Worm (Caenorhabditis elegans) whole organism, L2 larva: ENCODE results near the gene cal-7.
A peak's percentile ranks its signal among the peaks of the same experiment; 100 is the strongest.

Experiments used
- R02D3.7 ChIP-seq: fragments of 150-350 bp; optimal IDR thresholded peaks from 2 replicates; lab custom pipeline; 2014; ENCODE audit warnings: missing biosample characterization, missing genetic modification characterization
- Y55F3AM.14 ChIP-seq: fragments of 200-800 bp; sonication (Bioruptor generic); optimal IDR thresholded peaks from 2 replicates; lab custom pipeline; 2018; ENCODE audit warnings: mild to moderate bottlenecking, missing genetic modification characterization, missing compliant biosample characterization
- ZK546.5 ChIP-seq: sonication (generic microtip); optimal IDR thresholded peaks from 2 replicates; lab custom pipeline; 2017; ENCODE audit warnings: missing biosample characterization, missing genetic modification characterization
- aly-2 ChIP-seq: fragments of 150-350 bp; optimal IDR thresholded peaks from 2 replicates; lab custom pipeline; 2014; ENCODE audit warnings: missing biosample characterization, missing genetic modification characterization
- ceh-82 ChIP-seq: fragments of 150-350 bp; optimal IDR thresholded peaks from 2 replicates; lab custom pipeline; 2014; ENCODE audit warnings: missing biosample characterization, missing genetic modification characterization
- crh-2 ChIP-seq: sonication (generic microtip); optimal IDR thresholded peaks from 2 replicates; lab custom pipeline; 2017; ENCODE audit warnings: missing biosample characterization, missing genetic modification characterization
- elt-1 ChIP-seq: fragments of 150-350 bp; optimal IDR thresholded peaks from 2 replicates; lab custom pipeline; 2014; ENCODE audit warnings: missing biosample characterization, missing genetic modification characterization
- fos-1 ChIP-seq: fragments of 150-350 bp; optimal IDR thresholded peaks from 2 replicates; lab custom pipeline; 2014; ENCODE audit warnings: missing biosample characterization, missing genetic modification characterization
- lin-11 ChIP-seq: fragments of 150-350 bp; sonication (generic microtip); optimal IDR thresholded peaks from 2 replicates; lab custom pipeline; 2014; ENCODE audit warnings: missing biosample characterization, missing genetic modification characterization, inconsistent platforms, mixed read lengths
- lin-13 ChIP-seq: fragments of 150-350 bp; optimal IDR thresholded peaks from 2 replicates; lab custom pipeline; 2014; ENCODE audit warnings: missing biosample characterization, missing genetic modification reagents, missing genetic modification characterization
- lsy-2 ChIP-seq, 2 experiments: fragments of 150-350 bp in 1 of 2; sonication (generic microtip) in 1 of 2; optimal IDR thresholded peaks; 2 replicates each; lab custom pipeline; 2014 to 2017; ENCODE audit warnings: missing biosample characterization in 2 of 2, missing genetic modification characterization in 2 of 2
- mdl-1 ChIP-seq, 2 experiments: fragments of 150-350 bp in 1 of 2; sonication (generic microtip) in 1 of 2; optimal IDR thresholded peaks; 2 replicates each; lab custom pipeline; 2017; ENCODE audit warnings: missing biosample characterization in 2 of 2, missing genetic modification characterization in 2 of 2
- nhr-12 ChIP-seq: fragments of 150-350 bp; optimal IDR thresholded peaks from 2 replicates; lab custom pipeline; 2014; ENCODE audit warnings: missing biosample characterization, missing genetic modification characterization
- nhr-129 ChIP-seq: fragments of 150-350 bp; optimal IDR thresholded peaks from 2 replicates; lab custom pipeline; 2014; ENCODE audit warnings: missing biosample characterization, missing genetic modification characterization
- nhr-23 ChIP-seq: fragments of 150-350 bp; optimal IDR thresholded peaks from 2 replicates; lab custom pipeline; 2014; ENCODE audit warnings: missing biosample characterization, missing genetic modification reagents, missing genetic modification characterization
- nhr-25 ChIP-seq: fragments of 150-350 bp; sonication (generic microtip); optimal IDR thresholded peaks from 3 replicates; lab custom pipeline; 2014; ENCODE audit warnings: missing biosample characterization, missing genetic modification characterization
- nhr-77 ChIP-seq: fragments of 150-350 bp; optimal IDR thresholded peaks from 2 replicates; lab custom pipeline; 2014; ENCODE audit warnings: missing biosample characterization, missing genetic modification characterization
- sem-4 ChIP-seq: fragments of 150-350 bp; optimal IDR thresholded peaks from 2 replicates; lab custom pipeline; 2014; ENCODE audit warnings: missing biosample characterization, missing genetic modification reagents, missing genetic modification characterization
- sma-9 ChIP-seq, 2 experiments: fragments of 150-350 bp in 1 of 2; sonication (generic microtip) in 1 of 2; optimal IDR thresholded peaks; 2 replicates each; lab custom pipeline; 2014 to 2016; ENCODE audit warnings: missing genetic modification characterization in 2 of 2, mild to moderate bottlenecking in 1 of 2, missing biosample characterization in 1 of 2, missing compliant biosample characterization in 1 of 2, missing genetic modification reagents in 1 of 2, moderate library complexity in 1 of 2
- snpc-4 ChIP-seq: fragments of 150-350 bp; optimal IDR thresholded peaks from 2 replicates; lab custom pipeline; 2014; ENCODE audit warnings: missing biosample characterization, missing genetic modification characterization
- unc-39 ChIP-seq: fragments of 150-350 bp; optimal IDR thresholded peaks from 2 replicates; lab custom pipeline; 2014; ENCODE audit warnings: missing biosample characterization, missing genetic modification characterization
- unc-55 ChIP-seq: fragments of 150-350 bp; sonication (generic microtip); optimal IDR thresholded peaks from 3 replicates; lab custom pipeline; 2014; ENCODE audit warnings: missing biosample characterization, missing genetic modification reagents, missing genetic modification characterization
- zag-1 ChIP-seq: fragments of 150-350 bp; optimal IDR thresholded peaks from 2 replicates; lab custom pipeline; 2014; ENCODE audit warnings: missing biosample characterization, missing genetic modification characterization

cal-7 gene

ce11 chrV:9704399-9704798, 29.5 kb upstream of the cal-7 start (continued):
- TF ChIP-seq nhr-12 (tag; lab: Kevin White, UChicago) (no peak), nhr-77 (no peak), elt-1 (tag; lab: Kevin White, UChicago) (no peak)
- TF ChIP-seq, all 48 proteins: peak for 15

- TF ChIP-seq unc-55 (GFP tag; lab: Kevin White, UChicago) (no peak), Y55F3AM.14 (GFP tag; lab: Kevin White, UChicago) (no peak), lsy-2 (tag; optimal IDR thresholded peaks at IDR 0.05; lab: Kevin White, UChicago) (no peak), aly-2 (tag; lab: Kevin White, UChicago) (no peak), crh-2 (tag; lab: Kevin White, UChicago) (no peak), nhr-12 (tag; lab: Kevin White, UChicago) (no peak), sma-9 (GFP tag; optimal IDR thresholded peaks at IDR 0.05; lab: Kevin White, UChicago) (no peak), sma-9 (tag; optimal IDR thresholded peaks at IDR 0.05; lab: Kevin White, UChicago) (no peak), nhr-77 (no peak)
These were observed 27.3 kb upstream of the cal-7 start for ce11 chrV:9706592-9706991.

- TF ChIP-seq fos-1 (tag; lab: Kevin White, UChicago) (peak; percentile 83), sem-4 (tag; lab: Kevin White, UChicago) (no peak), elt-1 (tag; lab: Kevin White, UChicago) (no peak)
These were observed 24.2 kb upstream of the cal-7 start, which contains the start of gene tag-120 for ce11 chrV:9709747-9710146. TSS of gene tag-120 (minus strand) at chrV:9709814.

- TF ChIP-seq ZK546.5 (tag; lab: Kevin White, UChicago) (no peak), crh-2 (tag; lab: Kevin White, UChicago) (peak; percentile 21), nhr-77 (no peak), lin-11 (tag; lab: Kevin White, UChicago) (no peak), zag-1 (tag; lab: Kevin White, UChicago) (no peak), fos-1 (tag; lab: Kevin White, UChicago) (peak; percentile 92)
These were observed 22.7 kb upstream of the cal-7 start for ce11 chrV:9711174-9711573.

ce11 chrV:9712418-9713173, 21.3 kb upstream of the cal-7 start:
- no peak for TF ChIP-seq nhr-129 (tag; lab: Kevin White, UChicago)
- TF ChIP-seq fos-1 (tag; lab: Kevin White, UChicago): peak; percentile 80

ce11 chrV:9713532-9713931, 20.4 kb upstream of the cal-7 start, which contains the start of gene F40F9.10:
TSS of gene F40F9.10 (minus strand) at chrV:9713632.
- TF ChIP-seq snpc-4: no peak
- no peak for TF ChIP-seq nhr-23
- no peak for TF ChIP-seq lin-13 (GFP tag; lab: Kevin White, UChicago)
- no peak for TF ChIP-seq Y55F3AM.14 (GFP tag; lab: Kevin White, UChicago)
- TF ChIP-seq nhr-12 (tag; lab: Kevin White, UChicago): no peak
- TF ChIP-seq zag-1 (tag; lab: Kevin White, UChicago): no peak
- TF ChIP-seq sem-4 (tag; lab: Kevin White, UChicago): no peak
- no peak for TF ChIP-seq unc-39 (tag; lab: Kevin White, UChicago)

- no peak for TF ChIP-seq mdl-1 (tag; optimal IDR thresholded peaks at IDR 0.05; lab: Kevin White, UChicago)
- TF ChIP-seq R02D3.7: no peak
- no peak for TF ChIP-seq nhr-12 (tag; lab: Kevin White, UChicago)
- TF ChIP-seq nhr-25 (tag; lab: Kevin White, UChicago): no peak
- TF ChIP-seq nhr-23: no peak
- TF ChIP-seq ceh-82: no peak
These were observed 19.0 kb upstream of the cal-7 start, which contains the start of gene F40F9.3 for ce11 chrV:9714909-9715308. TSS of gene F40F9.3 (plus strand) at chrV:9715209.

- TF ChIP-seq sma-9 (GFP tag; optimal IDR thresholded peaks at IDR 0.05; lab: Kevin White, UChicago) (no peak), sma-9 (tag; optimal IDR thresholded peaks at IDR 0.05; lab: Kevin White, UChicago) (no peak), sem-4 (tag; lab: Kevin White, UChicago) (no peak)
- TF ChIP-seq, all 48 proteins: peak for 0
These were observed 17.5 kb upstream of the cal-7 start, which contains the start of gene str-188 for ce11 chrV:9716397-9716796. TSS of gene str-188 (plus strand) at chrV:9716697.
